Fruit fly (Drosophila melanogaster) whole organism, adult: ENCODE results near the gene XNP.

Experiments
- CG1620 ChIP-seq: fragments of 200-800 bp; sonication (Bioruptor generic); optimal IDR thresholded peaks from 2 replicates; lab custom pipeline; 2016; ENCODE audit warnings: missing biosample characterization, missing genetic modification characterization
- Clk ChIP-seq: fragments of 200-800 bp; sonication (Bioruptor generic); optimal IDR thresholded peaks from 2 replicates; lab custom pipeline; 2017; ENCODE audit warnings: missing biosample characterization, missing genetic modification characterization
- cic ChIP-seq: fragments of 200-800 bp; sonication (Bioruptor generic); optimal IDR thresholded peaks from 2 replicates; lab custom pipeline; 2017; ENCODE audit warnings: missing biosample characterization, mild to moderate bottlenecking, missing genetic modification characterization, moderate library complexity
- cnc ChIP-seq, 2 experiments: fragments of >200 bp; optimal IDR thresholded peaks; 2 replicates each; lab custom pipeline; 2017
- kay ChIP-seq: fragments of 200-800 bp; sonication (Bioruptor generic); peaks from one replicate; lab custom pipeline; 2016; ENCODE audit warnings: missing biosample characterization, missing genetic modification characterization, borderline replicate concordance
- tj ChIP-seq: fragments of 200-800 bp; sonication (Bioruptor generic); optimal IDR thresholded peaks from 3 replicates; lab custom pipeline; 2017; ENCODE audit warnings: missing biosample characterization, mild to moderate bottlenecking, missing genetic modification characterization, moderate library complexity
- toe ChIP-seq: fragments of 200-800 bp; sonication (Bioruptor generic); optimal IDR thresholded peaks from 2 replicates; lab custom pipeline; 2016; ENCODE audit warnings: missing biosample characterization, missing genetic modification characterization

dm6 chr3R:25466166-25466565 is 16.5 kb downstream of the XNP start:
- TF ChIP-seq cic (GFP tag; lab: Kevin White, UChicago) (no peak), toe (GFP tag; lab: Kevin White, UChicago) (no peak), kay (no peak), tj (no peak), CG1620 (GFP tag; lab: Kevin White, UChicago) (no peak), Clk (GFP tag; lab: Kevin White, UChicago) (no peak), cnc (optimal IDR thresholded peaks at IDR 0.05; lab: Kevin White, UChicago) (no peak)
